Fruit fly (Drosophila melanogaster) whole organism, pupa: ENCODE measurements around the gene CG42792.

Source experiments
- CG14655 ChIP-seq: fragments of 200-800 bp; sonication (Bioruptor generic); optimal IDR thresholded peaks from 3 replicates; lab custom pipeline; 2017; ENCODE audit warnings: mild to moderate bottlenecking, missing biosample characterization, missing genetic modification reagents, missing genetic modification characterization
- CG34367 ChIP-seq: fragments of 200-800 bp; sonication (Bioruptor generic); optimal IDR thresholded peaks from 2 replicates; lab custom pipeline; 2018; ENCODE audit warnings: missing biosample characterization, mild to moderate bottlenecking, missing genetic modification characterization

dm6 chr2L:15900424-15900823 is 35.2 kb upstream of the CG42792 start, which contains the start of gene CG31823:
- no peak for TF ChIP-seq CG34367
- no peak for TF ChIP-seq CG14655 (GFP tag; lab: Kevin White, UChicago)
